Fruit fly (Drosophila melanogaster) Kc167 (cell line): ENCODE data around the gene CG42833.

ENCODE experiments used
- Myc ChIP-seq: fragments of >200 bp; optimal IDR thresholded peaks from 2 replicates; lab custom pipeline; 2017; ENCODE audit warnings: missing external identifiers
- h ChIP-seq: fragments of >200 bp; optimal IDR thresholded peaks from 3 replicates; lab custom pipeline; 2018; ENCODE audit warnings: missing external identifiers
- psq ChIP-seq: fragments of >200 bp; optimal IDR thresholded peaks from 2 replicates; lab custom pipeline; 2017; ENCODE audit warnings: missing external identifiers

dm6 chr3L:20195875-20196274 lies 4.0 kb upstream of the CG42833 start:
- TF ChIP-seq h (lab: Kevin White, UChicago) (no peak), Myc (no peak), psq (no peak)
